Worm (Caenorhabditis elegans): Measurements from ENCODE around the gene ZK1010.4.

- TF ChIP-seq T22C8.4 (GFP tag; IDR thresholded peaks at IDR 0.05) (no peak), tab-1 (GFP tag; IDR thresholded peaks at IDR 0.05) (no peak), flt-1 (GFP tag; IDR thresholded peaks at IDR 0.05) (no peak), ztf-23 (GFP tag; IDR thresholded peaks at IDR 0.05) (no peak), med-1 (GFP tag; optimal IDR thresholded peaks at IDR 0.05; ENCODE audit: insufficient read depth) (no peak), ztf-29 (GFP tag; IDR thresholded peaks at IDR 0.05) (no peak), cog-1 (tag; optimal IDR thresholded peaks at IDR 0.05) (no peak), klf-2 (GFP tag; conservative IDR thresholded peaks at IDR 0.05) (no peak), ref-1 (GFP tag; conservative IDR thresholded peaks at IDR 0.05) (no peak)
Observed at ce11 chrIII:12980770-12981169, at the start of gene ZK1010.4.

All from whole organism, midembryonic.